Worm (Caenorhabditis elegans) whole organism, L3 larva: ENCODE measurements around the gene C17B7.10.

Experiments used
- ceh-16 ChIP-seq: sonication (generic microtip); optimal IDR thresholded peaks from 2 replicates; lab custom pipeline; 2017; ENCODE audit warnings: missing biosample characterization, missing genetic modification characterization
- jun-1 ChIP-seq: fragments of 150-350 bp; optimal IDR thresholded peaks from 2 replicates; lab custom pipeline; 2014; ENCODE audit warnings: missing biosample characterization, missing genetic modification reagents, missing genetic modification characterization
- lin-39 ChIP-seq: fragments of 150-350 bp; optimal IDR thresholded peaks from 2 replicates; lab custom pipeline; 2018; ENCODE audit warnings: missing biosample characterization, missing genetic modification reagents, missing genetic modification characterization
- nhr-67 ChIP-seq: fragments of 150-350 bp; optimal IDR thresholded peaks from 2 replicates; lab custom pipeline; 2014; ENCODE audit warnings: missing biosample characterization, missing genetic modification characterization

ce11 chrV:3320432-3320831 lies 21.4 kb downstream of the C17B7.10 start, which contains the start of gene C17B7.14:
- no peak for TF ChIP-seq jun-1 (tag; lab: Kevin White, UChicago)
- TF ChIP-seq nhr-67 (tag; lab: Kevin White, UChicago): no peak
- TF ChIP-seq ceh-16 (tag; lab: Kevin White, UChicago): no peak
- TF ChIP-seq lin-39 (tag; lab: Kevin White, UChicago): no peak
